Worm (Caenorhabditis elegans): Measurements from ENCODE around the gene F38E1.10.

F38E1.10 gene

DNA sequence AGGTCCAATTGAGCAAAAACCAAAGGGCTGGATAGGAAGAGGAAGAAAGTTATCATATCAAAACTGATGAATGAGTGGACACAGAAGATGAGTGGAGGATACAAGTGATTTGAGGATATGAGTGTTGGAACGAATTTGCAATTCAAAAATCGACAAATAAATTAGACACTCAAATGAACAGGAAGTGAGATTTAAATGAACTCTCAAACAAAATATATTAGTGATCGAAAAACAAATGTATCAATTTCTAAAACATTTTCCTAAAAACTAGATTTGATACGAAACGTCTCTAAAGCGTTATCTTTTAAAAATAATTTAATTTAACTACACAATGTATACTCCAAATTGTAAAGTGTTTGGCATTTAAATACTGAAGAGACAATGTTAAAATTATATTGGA is at the start of gene F38E1.10:
F38E1.10 (minus strand) TSS at position 101 of the 400 bp plus-strand sequence.
- TF ChIP-seq nhr-11 (tag; optimal IDR thresholded peaks at IDR 0.05): no peak
- TF ChIP-seq egl-27 (tag; optimal IDR thresholded peaks at IDR 0.05): no peak
- no peak for TF ChIP-seq skn-1 (tag; optimal IDR thresholded peaks at IDR 0.05)
- no peak for TF ChIP-seq vab-15 (tag; optimal IDR thresholded peaks at IDR 0.05)
- TF ChIP-seq ceh-8 (GFP tag; optimal IDR thresholded peaks at IDR 0.05): no peak
- TF ChIP-seq lin-15B (tag; optimal IDR thresholded peaks at IDR 0.05): no peak
- no peak for TF ChIP-seq mab-9 (GFP tag; IDR thresholded peaks at IDR 0.05)
- TF ChIP-seq ceh-90 (tag; optimal IDR thresholded peaks at IDR 0.05): no peak
- TF ChIP-seq tbx-2 (tag; optimal IDR thresholded peaks at IDR 0.05): no peak
- TF ChIP-seq nhr-71 (tag; optimal IDR thresholded peaks at IDR 0.05): no peak
- TF ChIP-seq pax-3 (tag; optimal IDR thresholded peaks at IDR 0.05): no peak
- no peak for TF ChIP-seq C16A3.4 (tag; optimal IDR thresholded peaks at IDR 0.05)
- TF ChIP-seq grh-1 (GFP tag; IDR thresholded peaks at IDR 0.05): no peak
- no peak for TF ChIP-seq nhr-47 (tag; optimal IDR thresholded peaks at IDR 0.05)
- no peak for TF ChIP-seq nhr-84 (tag; optimal IDR thresholded peaks at IDR 0.05)
- TF ChIP-seq snu-23 (GFP tag; optimal IDR thresholded peaks at IDR 0.05): no peak
- TF ChIP-seq efl-3 (GFP tag; optimal IDR thresholded peaks at IDR 0.05): no peak
- no peak for TF ChIP-seq C34B4.2 (tag; optimal IDR thresholded peaks at IDR 0.05)
- no peak for TF ChIP-seq lin-39 (tag; optimal IDR thresholded peaks at IDR 0.05)

DNA sequence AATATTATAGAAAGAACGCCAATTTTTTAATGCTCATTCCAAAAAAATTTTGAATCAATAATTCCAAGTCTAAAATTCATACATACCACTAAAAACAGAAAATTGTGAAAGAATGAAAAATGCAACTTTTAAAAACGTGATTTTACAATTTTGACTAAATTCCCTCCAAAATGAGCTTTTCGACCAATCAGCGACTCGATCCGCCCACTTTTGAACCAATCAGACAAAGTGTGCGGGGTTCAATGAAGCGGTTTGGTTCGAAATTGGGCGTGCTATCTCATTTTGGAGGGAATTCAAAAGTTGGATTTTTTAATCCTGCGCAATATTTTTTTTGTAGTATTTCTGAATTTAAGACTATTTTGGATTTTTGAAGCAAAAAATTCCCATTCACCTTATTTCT is 42.0 kb upstream of the F38E1.10 start:
- no peak for TF ChIP-seq sup-37 (GFP tag; optimal IDR thresholded peaks at IDR 0.05)
- no peak for TF ChIP-seq rnt-1 (tag; optimal IDR thresholded peaks at IDR 0.05)
- no peak for TF ChIP-seq isw-1 (GFP tag; IDR thresholded peaks at IDR 0.05)
- TF ChIP-seq nhr-20 (tag; optimal IDR thresholded peaks at IDR 0.05): no peak
- TF ChIP-seq lsy-2 (tag; optimal IDR thresholded peaks at IDR 0.05): no peak
- no peak for TF ChIP-seq nhr-12 (tag; optimal IDR thresholded peaks at IDR 0.05)
- TF ChIP-seq fkh-8 (tag; optimal IDR thresholded peaks at IDR 0.05): no peak
- no peak for TF ChIP-seq mep-1 (tag; optimal IDR thresholded peaks at IDR 0.05)

DNA sequence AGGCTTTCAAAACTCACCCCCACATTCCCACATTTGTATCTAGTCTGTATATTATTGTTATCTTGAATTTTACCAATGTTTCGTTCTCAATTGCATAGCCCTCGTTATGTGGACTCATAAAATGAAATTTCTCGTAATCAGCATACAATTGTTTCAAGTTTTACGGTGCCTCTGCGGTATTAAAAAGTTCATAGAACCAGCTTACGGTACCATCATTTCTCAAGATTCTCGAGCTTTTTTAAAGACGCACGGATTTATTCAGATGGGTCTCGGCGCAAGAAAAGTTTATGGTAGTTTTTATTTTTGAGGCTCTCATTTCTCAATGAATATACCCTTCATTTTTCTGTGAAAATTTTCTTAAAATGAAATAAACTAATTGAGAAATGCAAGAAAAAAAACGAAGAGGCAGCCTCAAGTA is 39.8 kb upstream of the F38E1.10 start:
- TF ChIP-seq pqm-1 (tag; optimal IDR thresholded peaks at IDR 0.05): no peak
- no peak for TF ChIP-seq tlp-1 (tag; optimal IDR thresholded peaks at IDR 0.05)
- TF ChIP-seq unc-86 (tag; optimal IDR thresholded peaks at IDR 0.05): no peak
- no peak for TF ChIP-seq mab-9 (GFP tag; IDR thresholded peaks at IDR 0.05)

DNA sequence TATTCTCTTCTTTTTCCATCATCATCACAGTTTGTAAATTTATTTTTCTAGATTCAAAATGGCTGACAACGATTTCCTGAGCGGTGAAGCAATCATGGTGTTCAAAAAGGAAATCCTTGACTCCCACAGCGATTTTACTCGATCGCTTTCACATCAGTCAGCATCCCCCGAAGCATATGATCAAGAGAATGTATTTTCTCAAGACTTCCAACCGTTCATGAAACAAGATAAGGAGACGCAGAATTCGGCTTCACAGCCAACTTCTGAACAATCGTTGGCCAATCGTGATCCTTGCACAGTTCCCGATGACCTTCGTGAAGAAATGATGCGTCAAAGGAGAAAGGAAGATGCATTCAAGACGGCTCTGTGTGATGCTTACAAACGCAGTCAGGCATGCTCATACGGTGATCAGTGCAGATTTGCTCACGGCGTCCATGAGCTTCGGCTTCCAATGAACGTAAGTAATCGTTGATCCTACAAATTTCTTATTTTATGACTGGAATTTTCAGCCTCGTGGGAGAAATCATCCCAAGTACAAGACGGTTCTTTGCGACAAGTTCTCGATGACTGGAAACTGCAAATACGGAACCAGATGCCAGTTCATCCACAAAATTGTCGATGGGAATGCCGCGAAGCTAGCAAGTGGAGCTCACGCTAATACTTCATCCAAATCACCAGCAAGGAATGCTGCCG is 38.9 kb upstream of the F38E1.10 start, which contains the start of gene pos-1:
pos-1 (plus strand) TSS at position 51 of the 693 bp plus-strand sequence.
- TF ChIP-seq jun-1 (tag; optimal IDR thresholded peaks at IDR 0.05): no peak
- no peak for TF ChIP-seq aly-2 (tag; optimal IDR thresholded peaks at IDR 0.05)
- no peak for TF ChIP-seq nhr-84 (tag; optimal IDR thresholded peaks at IDR 0.05)
- no peak for TF ChIP-seq nhr-47 (tag; optimal IDR thresholded peaks at IDR 0.05)
- TF ChIP-seq mab-9 (GFP tag; IDR thresholded peaks at IDR 0.05): no peak
- TF ChIP-seq mep-1 (tag; optimal IDR thresholded peaks at IDR 0.05): no peak
- TF ChIP-seq efl-1 (optimal IDR thresholded peaks at IDR 0.05): no peak
- peak in 1 of 2 experiments; percentile 90 for TF ChIP-seq efl-1 (GFP tag; optimal IDR thresholded peaks at IDR 0.05 in 1 of 2)
- no peak for TF ChIP-seq nhr-19 (GFP tag; conservative IDR thresholded peaks at IDR 0.05)
- TF ChIP-seq egl-13 (tag; optimal IDR thresholded peaks at IDR 0.05): no peak

Data from whole organism, L1 larva.